Worm (Caenorhabditis elegans): Measurements from ENCODE around the gene pho-4.

Gene pho-4

DNA sequence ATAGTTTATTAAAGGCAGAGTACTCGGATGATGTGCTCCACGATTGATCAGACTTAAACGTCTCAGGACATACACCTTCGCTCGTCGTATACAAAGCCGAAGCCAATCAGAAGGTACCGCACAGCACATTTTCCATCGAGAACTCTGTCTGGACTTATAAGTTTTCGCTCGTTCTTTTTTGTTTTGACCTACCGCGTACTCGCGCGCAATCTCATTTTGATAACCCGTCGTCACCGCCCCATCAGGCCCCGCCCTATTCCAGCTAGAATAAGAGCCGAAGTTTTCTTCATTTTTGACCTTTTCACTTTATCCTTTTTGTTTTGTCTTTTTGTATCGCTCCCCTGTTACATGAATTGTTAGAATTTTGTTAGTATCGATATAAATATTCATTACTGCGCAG is 8.7 kb downstream of the pho-4 start, which contains the start of gene EGAP2.2:
EGAP2.2 (plus strand) TSS at position 301 of the 400 bp plus-strand sequence.
- TF ChIP-seq ceh-45 (GFP tag; IDR thresholded peaks at IDR 0.05) = no peak
- no peak for TF ChIP-seq sdc-2 (tag; optimal IDR thresholded peaks at IDR 0.05)
- no peak for TF ChIP-seq pag-3 (tag; optimal IDR thresholded peaks at IDR 0.05; ENCODE audit: borderline replicate concordance)
- TF ChIP-seq pqm-1 (tag; optimal IDR thresholded peaks at IDR 0.05) = no peak
- no peak for TF ChIP-seq lim-6 (tag; optimal IDR thresholded peaks at IDR 0.05)
- TF ChIP-seq ceh-6 (GFP tag; optimal IDR thresholded peaks at IDR 0.05) = no peak
- no peak for TF ChIP-seq hlh-6 (tag; optimal IDR thresholded peaks at IDR 0.05)
- TF ChIP-seq odd-2 (tag; optimal IDR thresholded peaks at IDR 0.05) = no peak
- TF ChIP-seq rnt-1 (tag; optimal IDR thresholded peaks at IDR 0.05) = no peak

DNA sequence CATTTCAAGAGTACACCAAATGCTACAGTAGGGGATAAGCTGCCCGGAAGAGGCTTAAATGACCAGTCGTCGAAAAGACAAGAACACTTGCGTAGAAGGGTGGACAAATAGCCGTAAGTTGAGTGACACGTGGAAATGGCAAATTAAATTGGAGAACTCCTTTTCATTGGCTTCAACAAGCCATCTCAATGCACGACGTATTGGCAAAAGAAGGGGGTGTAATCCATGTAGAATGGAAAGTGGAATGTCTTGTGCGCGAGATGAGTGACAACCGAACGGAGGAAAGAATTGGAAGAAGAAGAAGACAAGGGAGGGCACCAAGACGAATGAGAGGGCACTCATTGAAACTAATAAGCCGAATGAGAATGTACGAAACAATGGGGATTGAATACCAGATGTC is 9.6 kb downstream of the pho-4 start:
- TF ChIP-seq unc-42 (tag; optimal IDR thresholded peaks at IDR 0.05) (peak; percentile 36), elt-2 (tag; optimal IDR thresholded peaks at IDR 0.05) (no peak), zip-5 (tag; optimal IDR thresholded peaks at IDR 0.05) (no peak), unc-55 (GFP tag; optimal IDR thresholded peaks at IDR 0.05) (peak; percentile 63), ceh-31 (tag; optimal IDR thresholded peaks at IDR 0.05) (peak; percentile 38), ets-4 (tag; optimal IDR thresholded peaks at IDR 0.05) (no peak)

DNA sequence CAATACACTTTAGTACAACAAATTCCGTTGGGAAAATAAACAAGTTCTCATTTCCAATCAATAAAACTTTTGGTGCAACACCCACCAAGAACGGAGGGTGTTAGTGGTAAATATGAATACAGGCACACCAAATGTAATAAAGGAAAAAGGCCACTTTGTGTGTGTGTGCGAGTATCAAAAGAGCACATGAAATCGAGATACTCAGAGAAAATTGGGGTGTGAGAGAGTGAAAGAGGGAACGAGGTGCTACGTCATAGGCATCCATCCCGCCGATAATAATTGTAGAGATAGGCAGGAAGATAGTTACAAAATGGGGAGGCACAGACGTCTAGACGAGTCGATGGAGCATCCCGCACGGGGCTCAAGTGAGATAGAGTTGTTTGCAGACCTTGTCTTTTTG is 10.5 kb downstream of the pho-4 start:
- TF ChIP-seq F13H6.1 (tag; optimal IDR thresholded peaks at IDR 0.05) (peak; percentile 30), hlh-13 (GFP tag; optimal IDR thresholded peaks at IDR 0.05) (no peak), unc-55 (GFP tag; optimal IDR thresholded peaks at IDR 0.05) (peak; percentile 26), lin-11 (tag; optimal IDR thresholded peaks at IDR 0.05) (no peak), unc-42 (tag; optimal IDR thresholded peaks at IDR 0.05) (peak; percentile 54), ceh-34 (tag; optimal IDR thresholded peaks at IDR 0.05) (peak; percentile 12), ceh-22 (tag; optimal IDR thresholded peaks at IDR 0.05) (no peak), dve-1 (tag; optimal IDR thresholded peaks at IDR 0.05) (peak; percentile 39), fkh-10 (GFP tag; optimal IDR thresholded peaks at IDR 0.05) (no peak), ceh-2 (tag; optimal IDR thresholded peaks at IDR 0.05) (peak; percentile 61), elt-2 (tag; optimal IDR thresholded peaks at IDR 0.05) (peak; percentile 91), ref-2 (tag; optimal IDR thresholded peaks at IDR 0.05) (peak; percentile 70), ceh-18 (tag; optimal IDR thresholded peaks at IDR 0.05) (peak; percentile 53), tbx-2 (tag; optimal IDR thresholded peaks at IDR 0.05) (peak; percentile 62), nfya-1 (tag; optimal IDR thresholded peaks at IDR 0.05) (peak; percentile 34)

DNA sequence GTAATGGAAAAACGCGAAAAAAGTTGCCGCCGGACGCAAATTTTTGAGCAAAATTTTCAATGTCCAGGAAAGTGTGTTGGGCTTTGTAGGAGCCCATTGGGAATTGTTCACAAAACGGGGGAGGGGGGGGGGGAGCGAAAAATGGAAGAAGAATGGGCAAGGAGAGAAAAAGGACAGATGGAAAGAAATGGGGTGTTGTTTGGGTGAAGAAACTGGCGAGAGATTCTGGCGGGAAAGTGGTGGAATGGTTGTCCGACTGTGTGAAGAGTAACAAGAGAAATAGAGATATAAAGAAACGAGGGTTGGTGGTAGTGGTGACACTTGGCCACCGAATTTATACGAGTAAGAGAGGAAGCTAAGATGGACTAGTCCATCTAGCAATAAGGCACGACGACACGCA is 12.0 kb downstream of the pho-4 start:
- TF ChIP-seq mec-3 (tag; optimal IDR thresholded peaks at IDR 0.05; ENCODE audit: borderline replicate concordance) (no peak), pax-1 (tag; optimal IDR thresholded peaks at IDR 0.05) (no peak), fkh-6 (tag; optimal IDR thresholded peaks at IDR 0.05) (no peak), elt-2 (tag; optimal IDR thresholded peaks at IDR 0.05) (no peak), T23F11.4 (GFP tag; optimal IDR thresholded peaks at IDR 0.05) (peak; percentile 23), eyg-1 (tag; optimal IDR thresholded peaks at IDR 0.05) (no peak), zip-5 (tag; optimal IDR thresholded peaks at IDR 0.05) (no peak), ceh-48 (tag; optimal IDR thresholded peaks at IDR 0.05) (no peak), ahr-1 (tag; optimal IDR thresholded peaks at IDR 0.05) (no peak), ets-4 (tag; optimal IDR thresholded peaks at IDR 0.05) (no peak), che-1 (tag; optimal IDR thresholded peaks at IDR 0.05) (no peak), ceh-31 (tag; optimal IDR thresholded peaks at IDR 0.05) (peak; percentile 46), unc-86 (tag; optimal IDR thresholded peaks at IDR 0.05) (no peak), ceh-45 (GFP tag; IDR thresholded peaks at IDR 0.05) (no peak), ceh-18 (tag; optimal IDR thresholded peaks at IDR 0.05) (no peak), npax-4 (tag; optimal IDR thresholded peaks at IDR 0.05) (no peak), tbx-7 (tag; optimal IDR thresholded peaks at IDR 0.05) (no peak), unc-55 (GFP tag; optimal IDR thresholded peaks at IDR 0.05) (peak; percentile 5), hlh-8 (tag; optimal IDR thresholded peaks at IDR 0.05) (no peak), ceh-19 (GFP tag; optimal IDR thresholded peaks at IDR 0.05) (no peak), ama-1 (optimal IDR thresholded peaks at IDR 0.05) (no peak), nfya-1 (tag; optimal IDR thresholded peaks at IDR 0.05) (peak; percentile 9), tbx-2 (tag; optimal IDR thresholded peaks at IDR 0.05) (peak; percentile 23), nhr-11 (tag; optimal IDR thresholded peaks at IDR 0.05) (no peak), sox-4 (tag; optimal IDR thresholded peaks at IDR 0.05) (no peak), sdc-2 (tag; optimal IDR thresholded peaks at IDR 0.05) (no peak), gmeb-2 (tag; optimal IDR thresholded peaks at IDR 0.05) (no peak)

Data from whole organism, late embryonic.